Fruit fly (Drosophila melanogaster): Measurements from ENCODE around the gene CG33493.
A peak's percentile ranks its signal among the peaks of the same experiment; 100 is the strongest.

The CG33493 gene

dm6 chr3L:10654439-10654838, 38.5 kb downstream of the CG33493 start:
- TF ChIP-seq CG8159 (tag; optimal IDR thresholded peaks at IDR 0.05): no peak
- no peak for TF ChIP-seq Ets98B (GFP tag; IDR thresholded peaks at IDR 0.05)
- TF ChIP-seq Pif1B (GFP tag; optimal IDR thresholded peaks at IDR 0.05): no peak
- TF ChIP-seq Snoo (tag; optimal IDR thresholded peaks at IDR 0.05): no peak
- no peak for TF ChIP-seq fd96Ca (GFP tag; IDR thresholded peaks at IDR 0.05)

- no peak for TF ChIP-seq CG9948 (tag; optimal IDR thresholded peaks at IDR 0.05)
- TF ChIP-seq Snoo (tag; optimal IDR thresholded peaks at IDR 0.05): no peak
- TF ChIP-seq CG13204 (GFP tag; optimal IDR thresholded peaks at IDR 0.05): no peak
- no peak for TF ChIP-seq Pif1A (GFP tag; optimal IDR thresholded peaks at IDR 0.05)
- peak; percentile 16 for TF ChIP-seq CG8159 (tag; optimal IDR thresholded peaks at IDR 0.05)
- no peak for TF ChIP-seq CG34367 (tag; optimal IDR thresholded peaks at IDR 0.05)
- TF ChIP-seq CG12605 (GFP tag; IDR thresholded peaks at IDR 0.05): no peak
- TF ChIP-seq fd96Ca (GFP tag; IDR thresholded peaks at IDR 0.05): no peak
- no peak for TF ChIP-seq rn (GFP tag; IDR thresholded peaks at IDR 0.05)
- TF ChIP-seq EcR (GFP tag; optimal IDR thresholded peaks at IDR 0.05): peak; percentile 48
- no peak for TF ChIP-seq Ets98B (GFP tag; IDR thresholded peaks at IDR 0.05)
- TF ChIP-seq D1 (tag; optimal IDR thresholded peaks at IDR 0.05): no peak
- TF ChIP-seq CG17806 (tag; optimal IDR thresholded peaks at IDR 0.05): no peak
- no peak for TF ChIP-seq Pif1B (GFP tag; optimal IDR thresholded peaks at IDR 0.05)
These were observed 40.5 kb downstream of the CG33493 start for dm6 chr3L:10652487-10652886.

dm6 chr3L:10651271-10651670, 41.7 kb downstream of the CG33493 start:
- TF ChIP-seq rn (GFP tag; IDR thresholded peaks at IDR 0.05): no peak
- no peak for TF ChIP-seq EcR (GFP tag; optimal IDR thresholded peaks at IDR 0.05)
- TF ChIP-seq CG34367 (tag; optimal IDR thresholded peaks at IDR 0.05): no peak

- TF ChIP-seq Ets98B (GFP tag; IDR thresholded peaks at IDR 0.05) (peak; percentile 62), CG8301 (tag; optimal IDR thresholded peaks at IDR 0.05) (peak; percentile 53), rn (GFP tag; IDR thresholded peaks at IDR 0.05) (no peak), D1 (tag; optimal IDR thresholded peaks at IDR 0.05) (no peak), Snoo (tag; optimal IDR thresholded peaks at IDR 0.05) (no peak), CG13204 (GFP tag; optimal IDR thresholded peaks at IDR 0.05) (no peak), fd96Ca (GFP tag; IDR thresholded peaks at IDR 0.05) (0 out of 3 replicates have a peak, but pooled peaks have one; percentile 51), CG10348 (GFP tag; IDR thresholded peaks at IDR 0.05) (no peak), Pif1B (GFP tag; optimal IDR thresholded peaks at IDR 0.05) (peak; percentile 35), CG8159 (tag; optimal IDR thresholded peaks at IDR 0.05) (no peak), gl (tag; optimal IDR thresholded peaks at IDR 0.05) (peak; percentile 15), CG9948 (tag; optimal IDR thresholded peaks at IDR 0.05) (peak; percentile 22), EcR (GFP tag; optimal IDR thresholded peaks at IDR 0.05) (no peak), Pif1A (GFP tag; optimal IDR thresholded peaks at IDR 0.05) (peak; percentile 63), CG34367 (tag; optimal IDR thresholded peaks at IDR 0.05) (peak; percentile 48), CG4496 (GFP tag; IDR thresholded peaks at IDR 0.05) (peak; percentile 70; the same call in 2 of the 3 replicates), CG17806 (tag; optimal IDR thresholded peaks at IDR 0.05) (peak; percentile 50), CG14655 (GFP tag; optimal IDR thresholded peaks at IDR 0.05) (peak; percentile 45), CG12605 (GFP tag; IDR thresholded peaks at IDR 0.05) (peak; percentile 51; the same call in 1 of the 2 replicates), CG32121 (GFP tag; IDR thresholded peaks at IDR 0.05) (peak; percentile 47), CG15710 (tag; optimal IDR thresholded peaks at IDR 0.05) (peak; percentile 39)
These were observed 44.5 kb downstream of the CG33493 start for dm6 chr3L:10648431-10648830.

- TF ChIP-seq CG15710 (tag; optimal IDR thresholded peaks at IDR 0.05): no peak
- no peak for TF ChIP-seq CG9948 (tag; optimal IDR thresholded peaks at IDR 0.05)
These were observed 45.8 kb downstream of the CG33493 start for dm6 chr3L:10647158-10647557.

- TF ChIP-seq CG4496 (GFP tag; IDR thresholded peaks at IDR 0.05): 0 out of 3 replicates have a peak, but pooled peaks have one; percentile 54
- no peak; the same call in 1 of the 2 replicates for TF ChIP-seq Ets98B (GFP tag; IDR thresholded peaks at IDR 0.05)
These were observed 47.0 kb downstream of the CG33493 start for dm6 chr3L:10645965-10646364.

dm6 chr3L:10643228-10643627, 49.7 kb downstream of the CG33493 start, which contains the start of gene CG14153:
Gene CG14153, plus strand, starts transcription at chr3L:10643528.
- no peak for TF ChIP-seq CG8301 (tag; optimal IDR thresholded peaks at IDR 0.05)
- no peak for TF ChIP-seq CG12605 (GFP tag; IDR thresholded peaks at IDR 0.05)
- no peak for TF ChIP-seq CG10348 (GFP tag; IDR thresholded peaks at IDR 0.05)
- no peak for TF ChIP-seq CG9948 (tag; optimal IDR thresholded peaks at IDR 0.05)
- no peak for TF ChIP-seq CG17806 (tag; optimal IDR thresholded peaks at IDR 0.05)
- no peak for TF ChIP-seq CG14655 (GFP tag; optimal IDR thresholded peaks at IDR 0.05)
